Fruit fly (Drosophila melanogaster) ovary, adult (tissue): Measurements from ENCODE around the gene Alg7.
"Not testable (repeated sequence)": the region's sequence is repeated elsewhere in the genome, so short reads cannot be mapped to it uniquely, and the experiment has no call there.

Experiments used
- CG17801 ChIP-seq: fragments of 200-800 bp; optimal IDR thresholded peaks from 2 replicates; lab custom pipeline; 2019; ENCODE audit warnings: missing biosample characterization, mild to moderate bottlenecking, missing genetic modification characterization, moderate library complexity; ENCODE audit not compliant: partially characterized antibody

Gene Alg7

dm6 chr2L:13211764-13212265 is 32.8 kb downstream of the Alg7 start, which contains the start of gene CG15482:
TSS of gene CG15482 (minus strand) at chr2L:13211814.
- not testable (repeated sequence) for TF ChIP-seq CG17801 (GFP tag; lab: Kevin White, UChicago)

dm6 chr2L:13215010-13215409 is 36.0 kb downstream of the Alg7 start, which contains the start of gene kek4:
TSS of gene kek4 (minus strand) at chr2L:13215350.
- no peak for TF ChIP-seq CG17801 (GFP tag; lab: Kevin White, UChicago)

- TF ChIP-seq CG17801 (GFP tag; lab: Kevin White, UChicago) = peak; percentile 25
These were observed 36.6 kb downstream of the Alg7 start for dm6 chr2L:13215640-13216129.

- TF ChIP-seq CG17801 (GFP tag; lab: Kevin White, UChicago) = peak; percentile 29
These were observed 40.4 kb downstream of the Alg7 start, which contains the start of the genes CG9426 and mRF1 for dm6 chr2L:13219281-13220092. TSS of gene CG9426 (minus strand) at chr2L:13219923. TSS of gene mRF1 (plus strand) at chr2L:13219979.

dm6 chr2L:13222225-13222648 is 43.2 kb downstream of the Alg7 start, which contains the start of the genes Ski6 and CG16812:
TSS of gene Ski6 (minus strand) at chr2L:13222429.
TSS of gene CG16812 (plus strand) at chr2L:13222587.
- peak; percentile 71 for TF ChIP-seq CG17801 (GFP tag; lab: Kevin White, UChicago)

dm6 chr2L:13225225-13225840 is 46.3 kb downstream of the Alg7 start, which contains the start of gene CG15480:
TSS of gene CG15480 (minus strand) at chr2L:13225275.
- no peak for TF ChIP-seq CG17801 (GFP tag; lab: Kevin White, UChicago)

- TF ChIP-seq CG17801 (GFP tag; lab: Kevin White, UChicago) = no peak
These were observed 48.2 kb downstream of the Alg7 start, which contains the start of gene CG16813 for dm6 chr2L:13227242-13227641. TSS of gene CG16813 (plus strand) at chr2L:13227529.

dm6 chr2L:13229388-13229882 is 50.4 kb downstream of the Alg7 start, which contains the start of gene CG16815:
TSS of gene CG16815 (plus strand) at chr2L:13229832.
- TF ChIP-seq CG17801 (GFP tag; lab: Kevin White, UChicago) = no peak

- no peak for TF ChIP-seq CG17801 (GFP tag; lab: Kevin White, UChicago)
These were observed 52.7 kb downstream of the Alg7 start, which contains the start of gene Prosalpha6T for dm6 chr2L:13231739-13232138. TSS of gene Prosalpha6T (plus strand) at chr2L:13232039.
